Worm (Caenorhabditis elegans) whole organism, L2 larva: Measurements from ENCODE around the gene K07H8.5.

Experiments
- aly-2 ChIP-seq: fragments of 150-350 bp; optimal IDR thresholded peaks from 2 replicates; lab custom pipeline; 2014; ENCODE audit warnings: missing biosample characterization, missing genetic modification characterization
- blmp-1 ChIP-seq: sonication (generic microtip); optimal IDR thresholded peaks from 2 replicates; lab custom pipeline; 2017; ENCODE audit warnings: missing genetic modification characterization, mild to moderate bottlenecking, missing compliant biosample characterization, antibody characterized with exemption, moderate library complexity; ENCODE audit not compliant: insufficient read depth
- elt-1 ChIP-seq: fragments of 150-350 bp; optimal IDR thresholded peaks from 2 replicates; lab custom pipeline; 2014; ENCODE audit warnings: missing biosample characterization, missing genetic modification characterization
- lin-13 ChIP-seq: fragments of 150-350 bp; optimal IDR thresholded peaks from 2 replicates; lab custom pipeline; 2014; ENCODE audit warnings: missing biosample characterization, missing genetic modification reagents, missing genetic modification characterization
- mdl-1 ChIP-seq, 2 experiments: fragments of 150-350 bp in 1 of 2; sonication (generic microtip) in 1 of 2; optimal IDR thresholded peaks; 2 replicates each; lab custom pipeline; 2017; ENCODE audit warnings: missing biosample characterization in 2 of 2, missing genetic modification characterization in 2 of 2
- zag-1 ChIP-seq: fragments of 150-350 bp; optimal IDR thresholded peaks from 2 replicates; lab custom pipeline; 2014; ENCODE audit warnings: missing biosample characterization, missing genetic modification characterization

ce11 chrIV:8289580-8290323, 21.6 kb downstream of the K07H8.5 start, which contains the start of gene daf-31:
- TF ChIP-seq lin-13 (peak; percentile 29), zag-1 (tag; lab: Kevin White, UChicago) (no peak), blmp-1 (tag; lab: Kevin White, UChicago) (no peak), mdl-1 (tag; optimal IDR thresholded peaks at IDR 0.05; lab: Kevin White, UChicago) (no peak), aly-2 (no peak), elt-1 (no peak)
